Worm (Caenorhabditis elegans): ENCODE data around the gene nuaf-1.

nuaf-1 gene

DNA sequence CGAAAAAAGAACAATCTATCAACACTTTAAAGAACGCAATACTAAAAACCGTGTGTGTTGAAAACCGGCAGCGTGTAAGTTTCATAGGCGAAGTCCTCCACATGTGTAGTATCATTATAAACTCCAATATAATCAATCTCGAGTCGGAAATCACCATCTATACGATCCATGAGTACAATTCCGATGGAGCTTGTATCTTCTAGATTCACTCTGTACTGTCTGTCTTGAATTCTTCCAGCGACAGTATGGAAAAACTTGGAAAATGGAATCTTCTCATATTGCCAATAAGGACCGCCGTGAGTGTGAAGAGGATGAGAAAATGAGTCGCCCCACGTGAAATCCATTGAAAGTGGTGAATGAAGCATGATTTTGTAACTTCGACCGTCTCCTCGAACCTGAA is 1.5 kb downstream of the nuaf-1 start (continued):
- TF ChIP-seq dmd-6 (GFP tag; IDR thresholded peaks at IDR 0.05) (0 out of 2 replicates have a peak, but pooled peaks have one; percentile 42), nhr-111 (GFP tag; optimal IDR thresholded peaks at IDR 0.05) (no peak), F10B5.3 (tag; optimal IDR thresholded peaks at IDR 0.05) (no peak), lin-39 (tag; optimal IDR thresholded peaks at IDR 0.05) (no peak), nhr-102 (tag; optimal IDR thresholded peaks at IDR 0.05) (peak; percentile 23), F26F4.8 (GFP tag; conservative IDR thresholded peaks at IDR 0.05) (no peak; the same call in 1 of the 2 replicates), nhr-48 (tag; optimal IDR thresholded peaks at IDR 0.05) (peak; percentile 31), R02D3.7 (tag; optimal IDR thresholded peaks at IDR 0.05) (no peak), nhr-25 (tag; optimal IDR thresholded peaks at IDR 0.05; ENCODE audit: borderline replicate concordance, insufficient read depth) (no peak), saeg-2 (GFP tag; IDR thresholded peaks at IDR 0.05) (0 out of 2 replicates have a peak, but pooled peaks have one; percentile 64), madf-5 (GFP tag; IDR thresholded peaks at IDR 0.05) (no peak), ZK337.2 (GFP tag; IDR thresholded peaks at IDR 0.05) (no peak), php-3 (GFP tag; IDR thresholded peaks at IDR 0.05) (0 out of 2 replicates have a peak, but pooled peaks have one; percentile 32), lir-3 (tag; optimal IDR thresholded peaks at IDR 0.05) (no peak), sdz-12 (GFP tag; optimal IDR thresholded peaks at IDR 0.05) (no peak), set-16 (GFP tag; IDR thresholded peaks at IDR 0.05) (no peak), ceh-82 (tag; optimal IDR thresholded peaks at IDR 0.05) (no peak), lim-7 (GFP tag; IDR thresholded peaks at IDR 0.05) (no peak), ceh-28 (tag; optimal IDR thresholded peaks at IDR 0.05) (no peak), nhr-76 (tag; optimal IDR thresholded peaks at IDR 0.05) (no peak), rbr-2 (tag; optimal IDR thresholded peaks at IDR 0.05) (no peak), F37D6.2 (tag; optimal IDR thresholded peaks at IDR 0.05) (no peak), ceh-32 (tag; optimal IDR thresholded peaks at IDR 0.05; ENCODE audit: poor library complexity) (no peak), unc-130 (GFP tag; optimal IDR thresholded peaks at IDR 0.05) (no peak), Y48G9A.11 (GFP tag; IDR thresholded peaks at IDR 0.05) (no peak), nhr-42 (GFP tag; IDR thresholded peaks at IDR 0.05) (peak; percentile 23; the same call in 1 of the 2 replicates), nhr-11 (tag; optimal IDR thresholded peaks at IDR 0.05) (no peak), snpc-4 (tag; optimal IDR thresholded peaks at IDR 0.05) (no peak), fos-1 (tag; optimal IDR thresholded peaks at IDR 0.05) (no peak), ces-1 (GFP tag; optimal IDR thresholded peaks at IDR 0.05) (no peak), lsy-2 (tag; optimal IDR thresholded peaks at IDR 0.05) (peak in 1 of 2 experiments; percentile 14), aha-1 (tag) (peak; percentile 88), ztf-11 (tag; optimal IDR thresholded peaks at IDR 0.05) (no peak), snpc-1.2 (GFP tag; IDR thresholded peaks at IDR 0.05) (no peak), zfp-2 (tag; optimal IDR thresholded peaks at IDR 0.05) (no peak), zag-1 (tag; optimal IDR thresholded peaks at IDR 0.05) (no peak), lin-38 (GFP tag; IDR thresholded peaks at IDR 0.05) (peak; percentile 69), tra-1 (GFP tag; IDR thresholded peaks at IDR 0.05) (peak; percentile 46; the same call in 1 of the 2 replicates), arid-1 (GFP tag; conservative IDR thresholded peaks at IDR 0.05) (no peak), pha-4 (GFP tag; IDR thresholded peaks at IDR 0.05) (no peak), pha-4 (tag; optimal IDR thresholded peaks at IDR 0.05) (no peak), dmd-8 (GFP tag; IDR thresholded peaks at IDR 0.05) (no peak; the same call in 1 of the 2 replicates), T26A8.4 (GFP tag; IDR thresholded peaks at IDR 0.05) (peak; percentile 74; the same call in 1 of the 2 replicates), hlh-11 (tag; optimal IDR thresholded peaks at IDR 0.05) (peak; percentile 30), nhr-28 (tag; optimal IDR thresholded peaks at IDR 0.05) (no peak), ceh-44 (GFP tag; IDR thresholded peaks at IDR 0.05) (no peak), daf-16 (GFP tag; optimal IDR thresholded peaks at IDR 0.05) (no peak), daf-16 (tag; optimal IDR thresholded peaks at IDR 0.05) (peak; percentile 25), attf-4 (tag; optimal IDR thresholded peaks at IDR 0.05) (no peak), mep-1 (tag; optimal IDR thresholded peaks at IDR 0.05) (no peak), zip-2 (tag; optimal IDR thresholded peaks at IDR 0.05) (no peak), ctbp-1 (GFP tag; IDR thresholded peaks at IDR 0.05) (no peak), F49E8.2 (tag; optimal IDR thresholded peaks at IDR 0.05; ENCODE audit: borderline replicate concordance) (no peak)

Measured in whole organism, L4 larva.